Fruit fly (Drosophila melanogaster) whole organism, embryonic: ENCODE measurements around the gene CG10730.
A peak's percentile ranks its signal among the peaks of the same experiment; 100 is the strongest.

Source experiments
- ATbp ChIP-seq: fragments of 200-800 bp; sonication (Bioruptor generic); optimal IDR thresholded peaks from 2 replicates; lab custom pipeline; 2017; ENCODE audit warnings: missing biosample characterization, mild to moderate bottlenecking, missing genetic modification characterization, missing genetic modification reagents
- Atf6 ChIP-seq: fragments of 200-800 bp; sonication (Bioruptor generic); IDR thresholded peaks from 2 replicates; pipeline ENCODE4 v1.3.6; 2022; ENCODE audit warnings: missing biosample characterization, missing genetic modification characterization
- Bdp1 ChIP-seq: fragments of 200-800 bp; sonication (Bioruptor generic); optimal IDR thresholded peaks from 3 replicates; lab custom pipeline; 2016; ENCODE audit warnings: missing biosample characterization, missing genetic modification characterization
- CG10321 ChIP-seq: fragments of 200-800 bp; sonication (Bioruptor generic); IDR thresholded peaks from 2 replicates; pipeline ENCODE4 v1.3.6; 2022; ENCODE audit warnings: missing biosample characterization, missing genetic modification characterization
- CG10543 ChIP-seq: fragments of 200-800 bp; sonication (Bioruptor generic); optimal IDR thresholded peaks from 3 replicates; lab custom pipeline; 2017; ENCODE audit warnings: missing biosample characterization, mild to moderate bottlenecking, missing genetic modification characterization, moderate library complexity
- CG11504 ChIP-seq: fragments of 200-800 bp; sonication (Bioruptor generic); optimal IDR thresholded peaks from 3 replicates; lab custom pipeline; 2019; ENCODE audit warnings: missing biosample characterization, mild to moderate bottlenecking, missing genetic modification characterization, moderate library complexity
- CG13123 ChIP-seq: fragments of 200-800 bp; sonication (Bioruptor generic); optimal IDR thresholded peaks from 2 replicates; lab custom pipeline; 2016; ENCODE audit warnings: missing biosample characterization, missing genetic modification characterization
- CG15073 ChIP-seq: fragments of 200-800 bp; sonication (Bioruptor generic); optimal IDR thresholded peaks from 2 replicates; lab custom pipeline; 2016; ENCODE audit warnings: missing biosample characterization, missing genetic modification characterization
- CG17385 ChIP-seq: fragments of 200-800 bp; sonication (Bioruptor generic); optimal IDR thresholded peaks from 3 replicates; lab custom pipeline; 2018; ENCODE audit warnings: missing biosample characterization, mild to moderate bottlenecking, missing genetic modification characterization
- CG18619 ChIP-seq: fragments of 200-800 bp; sonication (Bioruptor generic); optimal IDR thresholded peaks from 3 replicates; lab custom pipeline; 2017; ENCODE audit warnings: missing biosample characterization, mild to moderate bottlenecking, missing genetic modification characterization
- CG32767 ChIP-seq: fragments of 200-800 bp; sonication (Bioruptor generic); IDR thresholded peaks from 2 replicates; pipeline ENCODE4 v1.3.6; 2022; ENCODE audit warnings: missing biosample characterization, missing genetic modification characterization
- CG33213 ChIP-seq: fragments of 200-800 bp; sonication (Bioruptor generic); optimal IDR thresholded peaks from 3 replicates; lab custom pipeline; 2016; ENCODE audit warnings: missing biosample characterization, missing genetic modification characterization
- CG4404 ChIP-seq: fragments of 200-800 bp; sonication (Bioruptor generic); IDR thresholded peaks from 2 replicates; pipeline ENCODE4 v1.3.6; 2022; ENCODE audit warnings: missing biosample characterization, missing genetic modification characterization
- CG4854 ChIP-seq: fragments of 200-800 bp; sonication (Bioruptor generic); optimal IDR thresholded peaks from 2 replicates; lab custom pipeline; 2016; ENCODE audit warnings: missing biosample characterization, missing genetic modification characterization, inconsistent platforms
- CG8944 ChIP-seq: fragments of 200-800 bp; sonication (Bioruptor generic); optimal IDR thresholded peaks from 3 replicates; lab custom pipeline; 2016; ENCODE audit warnings: missing biosample characterization, missing genetic modification characterization
- CG9797 ChIP-seq: fragments of 200-800 bp; sonication (Bioruptor generic); optimal IDR thresholded peaks from 3 replicates; lab custom pipeline; 2018; ENCODE audit warnings: missing biosample characterization, mild to moderate bottlenecking, missing genetic modification characterization
- Camta ChIP-seq: fragments of 200-800 bp; sonication (Bioruptor generic); optimal IDR thresholded peaks from 2 replicates; lab custom pipeline; 2016; ENCODE audit warnings: missing biosample characterization, missing genetic modification characterization
- Doc3 ChIP-seq: fragments of 200-800 bp; sonication (Bioruptor generic); IDR thresholded peaks from 3 replicates; pipeline ENCODE4 v1.3.6; 2022; ENCODE audit warnings: missing biosample characterization, missing genetic modification characterization; ENCODE audit not compliant: partially characterized antibody
- Dp ChIP-seq: fragments of 200-800 bp; sonication (Bioruptor generic); optimal IDR thresholded peaks from 2 replicates; lab custom pipeline; 2018; ENCODE audit warnings: missing biosample characterization, mild to moderate bottlenecking, missing genetic modification characterization, moderate library complexity
- Jarid2 ChIP-seq: fragments of 200-800 bp; sonication (Bioruptor generic); optimal IDR thresholded peaks from 3 replicates; lab custom pipeline; 2017; ENCODE audit warnings: mild to moderate bottlenecking, missing biosample characterization, missing genetic modification reagents, missing genetic modification characterization
- Opbp ChIP-seq: fragments of 200-800 bp; sonication (Bioruptor generic); IDR thresholded peaks from 3 replicates; pipeline ENCODE4 v1.3.6; 2022; ENCODE audit warnings: missing biosample characterization, missing genetic modification characterization; ENCODE audit not compliant: partially characterized antibody
- PHDP ChIP-seq: fragments of 200-800 bp; sonication (Bioruptor generic); optimal IDR thresholded peaks from 3 replicates; lab custom pipeline; 2018; ENCODE audit warnings: missing biosample characterization, mild to moderate bottlenecking, missing genetic modification characterization, moderate library complexity
- Pdp1 ChIP-seq, 2 experiments: fragments of 200-800 bp; sonication (Bioruptor generic); optimal IDR thresholded peaks; 3 replicates each; lab custom pipeline; 2016; ENCODE audit warnings: missing biosample characterization in 2 of 2, missing genetic modification characterization in 2 of 2, mild to moderate bottlenecking in 1 of 2, moderate library complexity in 1 of 2
- Rfx ChIP-seq: fragments of 200-800 bp; sonication (Bioruptor generic); IDR thresholded peaks from 2 replicates; pipeline ENCODE4 v1.3.6; 2022; ENCODE audit warnings: missing biosample characterization, missing genetic modification characterization
- Vsx1 ChIP-seq: fragments of 200-800 bp; sonication (Bioruptor generic); optimal IDR thresholded peaks from 2 replicates; lab custom pipeline; 2017; ENCODE audit warnings: missing biosample characterization, mild to moderate bottlenecking, missing genetic modification characterization, missing genetic modification reagents
- ato ChIP-seq: fragments of 200-800 bp; sonication (Bioruptor generic); IDR thresholded peaks from 2 replicates; pipeline ENCODE4 v1.3.6; 2022; ENCODE audit warnings: missing biosample characterization, missing genetic modification characterization; ENCODE audit not compliant: partially characterized antibody
- bcd ChIP-seq: fragments of 200-800 bp; sonication (Bioruptor generic); optimal IDR thresholded peaks from 2 replicates; lab custom pipeline; 2017; ENCODE audit warnings: missing biosample characterization, mild to moderate bottlenecking, missing genetic modification characterization
- cg ChIP-seq: fragments of 200-800 bp; sonication (Bioruptor generic); optimal IDR thresholded peaks from 3 replicates; lab custom pipeline; 2019; ENCODE audit warnings: missing biosample characterization, mild to moderate bottlenecking, missing genetic modification characterization, moderate library complexity
- chinmo ChIP-seq: fragments of 200-800 bp; sonication (Bioruptor generic); IDR thresholded peaks from 4 replicates; pipeline ENCODE4 v1.3.6; 2022; ENCODE audit warnings: missing biosample characterization, missing genetic modification characterization; ENCODE audit not compliant: partially characterized antibody
- chn ChIP-seq: fragments of 200-800 bp; sonication (Bioruptor generic); optimal IDR thresholded peaks from 2 replicates; lab custom pipeline; 2016; ENCODE audit warnings: missing biosample characterization, missing genetic modification characterization
- dati ChIP-seq: fragments of 200-800 bp; sonication (Bioruptor generic); IDR thresholded peaks from 2 replicates; pipeline ENCODE4 v1.3.6; 2022; ENCODE audit warnings: missing biosample characterization, missing genetic modification characterization
- dysf ChIP-seq: fragments of 200-800 bp; sonication (Bioruptor generic); IDR thresholded peaks from 3 replicates; pipeline ENCODE4 v1.3.6; 2022; ENCODE audit warnings: missing biosample characterization, missing genetic modification characterization
- emc ChIP-seq: fragments of 200-800 bp; sonication (Bioruptor generic); optimal IDR thresholded peaks from 2 replicates; lab custom pipeline; 2016; ENCODE audit warnings: missing biosample characterization, missing genetic modification characterization
- fd3F ChIP-seq: fragments of 200-800 bp; sonication (Bioruptor generic); optimal IDR thresholded peaks from 2 replicates; lab custom pipeline; 2018; ENCODE audit warnings: missing biosample characterization, mild to moderate bottlenecking, missing genetic modification characterization, moderate library complexity
- gcm ChIP-seq: fragments of 200-800 bp; sonication (Bioruptor generic); optimal IDR thresholded peaks from 2 replicates; lab custom pipeline; 2019; ENCODE audit warnings: missing biosample characterization, mild to moderate bottlenecking, missing genetic modification characterization, moderate library complexity
- hkb ChIP-seq, 2 experiments: fragments of 200-800 bp in 1 of 2; fragments of >200 bp in 1 of 2; sonication (Bioruptor generic) in 1 of 2; IDR thresholded peaks in 1 of 2; optimal IDR thresholded peaks in 1 of 2; 2 replicates each; pipeline versions ENCODE4 v1.3.6 to Lab custom; 2017 to 2022; ENCODE audit warnings: missing biosample characterization in 1 of 2, missing genetic modification characterization in 1 of 2
- hth ChIP-seq: fragments of >200 bp; optimal IDR thresholded peaks from 2 replicates; lab custom pipeline; 2017; ENCODE audit warnings: inconsistent platforms
- inv ChIP-seq: fragments of 200-800 bp; sonication (Bioruptor generic); IDR thresholded peaks from 2 replicates; pipeline ENCODE4 v1.3.6; 2022; ENCODE audit warnings: missing biosample characterization, missing genetic modification characterization; ENCODE audit not compliant: partially characterized antibody
- klu ChIP-seq: fragments of 200-800 bp; sonication (Bioruptor generic); IDR thresholded peaks from 2 replicates; pipeline ENCODE4 v1.3.6; 2022; ENCODE audit warnings: missing biosample characterization, missing genetic modification characterization
- lmd ChIP-seq: fragments of 200-800 bp; sonication (Bioruptor generic); IDR thresholded peaks from 2 replicates; pipeline ENCODE4 v1.3.6; 2022; ENCODE audit warnings: missing biosample characterization, missing genetic modification characterization
- lola ChIP-seq, 3 experiments: fragments of >200 bp in 2 of 3; fragments of 200-800 bp in 1 of 3; sonication (Bioruptor generic) in 1 of 3; optimal IDR thresholded peaks; 2 replicates each; lab custom pipeline; 2017 to 2019; ENCODE audit warnings: missing biosample characterization in 3 of 3, missing genetic modification characterization in 3 of 3, mild to moderate bottlenecking in 1 of 3, moderate library complexity in 1 of 3
- rib ChIP-seq: fragments of 200-800 bp; sonication (Bioruptor generic); IDR thresholded peaks from 2 replicates; pipeline ENCODE4 v1.3.6; 2022; ENCODE audit warnings: missing biosample characterization, missing genetic modification characterization
- salm ChIP-seq: fragments of 200-800 bp; sonication (Bioruptor generic); optimal IDR thresholded peaks from 2 replicates; lab custom pipeline; 2018; ENCODE audit warnings: missing biosample characterization, mild to moderate bottlenecking, missing genetic modification characterization
- schlank ChIP-seq: fragments of 200-800 bp; sonication (Bioruptor generic); optimal IDR thresholded peaks from 2 replicates; lab custom pipeline; 2018; ENCODE audit warnings: missing biosample characterization, mild to moderate bottlenecking, missing genetic modification characterization
- sens ChIP-seq: fragments of 200-800 bp; sonication (Bioruptor generic); peaks from one replicate; lab custom pipeline; 2016; ENCODE audit warnings: missing biosample characterization, missing genetic modification characterization
- sqz ChIP-seq: fragments of 200-800 bp; sonication (Bioruptor generic); optimal IDR thresholded peaks from 3 replicates; lab custom pipeline; 2018; ENCODE audit warnings: missing biosample characterization, mild to moderate bottlenecking, missing genetic modification characterization
- ttk ChIP-seq: fragments of 200-800 bp; sonication (Bioruptor generic); IDR thresholded peaks from 2 replicates; pipeline ENCODE4 v2.1.2; 2022; ENCODE audit warnings: missing biosample characterization, missing genetic modification characterization

The CG10730 gene

DNA sequence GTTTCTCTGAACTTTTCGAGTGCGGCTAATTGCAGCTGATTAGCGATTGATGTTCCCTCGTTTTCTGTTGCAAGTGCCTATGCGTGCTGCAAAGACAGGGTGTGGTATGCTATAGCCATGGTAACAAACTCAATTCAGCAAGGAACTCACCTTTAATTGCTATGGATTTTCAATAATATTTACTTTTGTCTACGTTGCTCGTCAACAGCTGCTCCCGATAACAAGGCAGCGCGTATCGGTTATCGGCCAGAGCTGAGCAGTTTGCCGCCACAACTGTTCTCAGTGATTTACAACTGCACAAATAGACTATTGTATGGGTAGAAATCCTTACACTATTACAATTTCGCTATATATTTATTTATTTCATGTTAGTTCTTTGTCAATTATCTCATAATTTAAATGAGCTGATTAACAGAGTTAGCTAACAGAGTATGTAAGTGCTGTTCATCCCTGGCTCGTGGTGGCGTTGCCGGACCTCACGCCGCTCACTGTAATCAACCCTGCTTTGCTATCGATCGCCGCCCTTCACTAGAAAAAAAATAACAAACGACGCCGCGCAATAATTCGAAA lies 3.3 kb upstream of the CG10730 start, which contains the start of the genes pr and neb (continued):
- TF ChIP-seq lola (GFP tag; optimal IDR thresholded peaks at IDR 0.05; lab: Kevin White, UChicago), result peak in 1 of 3 experiments; percentile 55
- peak; percentile 94 for TF ChIP-seq sens
- 0 out of 4 replicates have a peak, but pooled peaks have one; percentile 35 for TF ChIP-seq chinmo (GFP tag; lab: Robert Waterston, UW)
- TF ChIP-seq CG15073 (GFP tag; lab: Kevin White, UChicago), result no peak
- peak; percentile 74 for TF ChIP-seq lmd (GFP tag; lab: Robert Waterston, UW)
- TF ChIP-seq dysf, result peak; percentile 63; the same call in 2 of the 3 replicates
- no peak for TF ChIP-seq CG10543 (GFP tag; lab: Kevin White, UChicago)
- TF ChIP-seq hkb (optimal IDR thresholded peaks at IDR 0.05; lab: Kevin White, UChicago), result peak; percentile 58
- peak; percentile 82 for TF ChIP-seq hkb (GFP tag; IDR thresholded peaks at IDR 0.05; lab: Robert Waterston, UW)
- TF ChIP-seq gcm (GFP tag; lab: Kevin White, UChicago), result peak; percentile 36
- TF ChIP-seq fd3F (GFP tag; lab: Kevin White, UChicago), result peak; percentile 8
- TF ChIP-seq CG8944, result no peak
- 0 out of 3 replicates have a peak, but pooled peaks have one; percentile 40 for TF ChIP-seq Doc3 (GFP tag; lab: Robert Waterston, UW)
- peak; percentile 13; the same call in 1 of the 2 replicates for TF ChIP-seq ato
- TF ChIP-seq CG4404 (GFP tag; lab: Robert Waterston, UW), result no peak
- TF ChIP-seq CG10321 (GFP tag; lab: Robert Waterston, UW), result peak; percentile 9; the same call in 1 of the 2 replicates
- peak; percentile 57 for TF ChIP-seq CG4854
- TF ChIP-seq schlank, result no peak
- TF ChIP-seq CG13123, result peak; percentile 50
- TF ChIP-seq Jarid2 (GFP tag; lab: Kevin White, UChicago), result no peak
- TF ChIP-seq CG32767 (GFP tag; lab: Robert Waterston, UW), result peak; percentile 41; the same call in 1 of the 2 replicates
- TF ChIP-seq chn, result peak; percentile 26
- TF ChIP-seq Pdp1 (GFP tag; optimal IDR thresholded peaks at IDR 0.05; lab: Kevin White, UChicago), result peak; percentile 4 to 45
- peak; percentile 51 for TF ChIP-seq sqz (GFP tag; lab: Kevin White, UChicago)
- TF ChIP-seq Vsx1 (GFP tag; lab: Kevin White, UChicago), result peak; percentile 70
- TF ChIP-seq CG33213, result peak; percentile 49
- TF ChIP-seq inv, result peak; percentile 35; the same call in 1 of the 2 replicates
- peak; percentile 54; the same call in 2 of the 3 replicates for TF ChIP-seq Opbp (GFP tag; lab: Robert Waterston, UW)
- peak; percentile 89 for TF ChIP-seq Dp (GFP tag; lab: Kevin White, UChicago)
- TF ChIP-seq rib (GFP tag; lab: Robert Waterston, UW), result peak; percentile 17; the same call in 1 of the 2 replicates
- peak; percentile 30 for TF ChIP-seq CG17385
- peak; percentile 2 for TF ChIP-seq emc (GFP tag; lab: Kevin White, UChicago)
- TF ChIP-seq PHDP (tag; lab: Kevin White, UChicago), result peak; percentile 57
- peak; percentile 78 for TF ChIP-seq CG11504
- peak; percentile 23 for TF ChIP-seq Camta (GFP tag; lab: Kevin White, UChicago)
- peak; percentile 36 for TF ChIP-seq CG18619 (GFP tag; lab: Kevin White, UChicago)
- peak; percentile 32 for TF ChIP-seq bcd (GFP tag; lab: Kevin White, UChicago)
- no peak for TF ChIP-seq cg (GFP tag; lab: Kevin White, UChicago)
- TF ChIP-seq klu (GFP tag; lab: Robert Waterston, UW), result peak; percentile 41; the same call in 1 of the 2 replicates
- peak; percentile 16 for TF ChIP-seq ATbp (GFP tag; lab: Kevin White, UChicago)
- TF ChIP-seq ttk (GFP tag; lab: Robert Waterston, UW), result peak; percentile 57; the same call in 1 of the 2 replicates
- no peak for TF ChIP-seq salm (tag; lab: Kevin White, UChicago)
- TF ChIP-seq hth (lab: Kevin White, UChicago), result no peak
- TF ChIP-seq CG9797 (GFP tag; lab: Kevin White, UChicago), result peak; percentile 34
- no peak for TF ChIP-seq dati (GFP tag; lab: Robert Waterston, UW)
- TF ChIP-seq Atf6 (GFP tag; lab: Robert Waterston, UW), result peak; percentile 68
- peak; percentile 31 for TF ChIP-seq Bdp1
- TF ChIP-seq Rfx (GFP tag; lab: Robert Waterston, UW), result peak; percentile 84
